Fruit fly (Drosophila melanogaster): ENCODE results near the gene Poxm.
A peak's percentile ranks its signal among the peaks of the same experiment; 100 is the strongest.

Poxm gene

DNA sequence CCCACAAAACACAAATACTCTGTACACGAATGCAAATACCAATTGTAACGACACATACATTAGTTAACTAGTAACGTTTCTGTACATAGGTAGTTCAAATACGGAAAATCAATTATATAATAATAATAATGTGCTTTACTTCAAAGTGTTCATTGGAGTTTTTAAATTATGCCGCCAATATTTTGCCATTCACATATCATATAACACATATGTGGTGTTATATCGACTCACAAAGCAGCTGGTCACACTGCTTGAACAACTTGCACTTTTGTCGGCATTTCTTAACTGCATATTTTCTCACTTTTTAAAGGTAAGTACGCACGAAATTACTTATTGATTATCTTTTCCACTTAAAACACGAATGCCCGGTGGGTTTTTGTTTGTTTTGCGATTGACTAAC lies 10.6 kb upstream of the Poxm start, which contains the start of gene DppIII:
Gene DppIII, plus strand, starts transcription at position 227 of the 400 bp plus-strand sequence.
- TF ChIP-seq unpg (GFP tag; optimal IDR thresholded peaks at IDR 0.05), result no peak
- TF ChIP-seq fd96Cb (tag; optimal IDR thresholded peaks at IDR 0.05), result no peak
- no peak for TF ChIP-seq CG2875 (GFP tag; optimal IDR thresholded peaks at IDR 0.05)
- TF ChIP-seq E2f2 (GFP tag; IDR thresholded peaks at IDR 0.05), result peak; percentile 86
- TF ChIP-seq CG16813 (GFP tag; IDR thresholded peaks at IDR 0.05; ENCODE audit: partially characterized antibody), result 0 out of 3 replicates have a peak, but pooled peaks have one; percentile 25
- no peak for TF ChIP-seq CG2712 (tag; optimal IDR thresholded peaks at IDR 0.05)
- TF ChIP-seq CG1603 (tag; optimal IDR thresholded peaks at IDR 0.05), result peak; percentile 1
- TF ChIP-seq CG9797 (GFP tag; optimal IDR thresholded peaks at IDR 0.05), result peak; percentile 7
- peak; percentile 41 for TF ChIP-seq MESR4 (GFP tag; optimal IDR thresholded peaks at IDR 0.05)
- TF ChIP-seq Dp (GFP tag; optimal IDR thresholded peaks at IDR 0.05), result peak; percentile 78
- peak; percentile 35 for TF ChIP-seq stwl (tag; optimal IDR thresholded peaks at IDR 0.05)
- 0 out of 4 replicates have a peak, but pooled peaks have one; percentile 44 for TF ChIP-seq chinmo (GFP tag; IDR thresholded peaks at IDR 0.05; ENCODE audit: partially characterized antibody)
- peak; percentile 55 for TF ChIP-seq pzg (GFP tag; optimal IDR thresholded peaks at IDR 0.05)
- TF ChIP-seq z (GFP tag; IDR thresholded peaks at IDR 0.05), result no peak
- TF ChIP-seq BEAF-32 (GFP tag; optimal IDR thresholded peaks at IDR 0.05), result peak; percentile 39
- no peak for TF ChIP-seq hb (GFP tag; IDR thresholded peaks at IDR 0.05; ENCODE audit: partially characterized antibody)
- peak in 1 of 2 experiments; percentile 84 for TF ChIP-seq Pdp1 (GFP tag; optimal IDR thresholded peaks at IDR 0.05)
- peak; percentile 14; the same call in 1 of the 2 replicates for TF ChIP-seq Dref (GFP tag; IDR thresholded peaks at IDR 0.05)
- 0 out of 2 replicates have a peak, but pooled peaks have one; percentile 25 for TF ChIP-seq Scr (GFP tag; IDR thresholded peaks at IDR 0.05; ENCODE audit: partially characterized antibody)
- 0 out of 2 replicates have a peak, but pooled peaks have one; percentile 27 for TF ChIP-seq unc-4 (GFP tag; IDR thresholded peaks at IDR 0.05; ENCODE audit: partially characterized antibody)
- peak; percentile 55 for TF ChIP-seq MBD-R2 (GFP tag; IDR thresholded peaks at IDR 0.05)
- TF ChIP-seq CG17385 (GFP tag; optimal IDR thresholded peaks at IDR 0.05), result peak; percentile 34
- peak; percentile 16 for TF ChIP-seq phol (tag; optimal IDR thresholded peaks at IDR 0.05)
- TF ChIP-seq CG2120 (GFP tag; optimal IDR thresholded peaks at IDR 0.05), result no peak
- TF ChIP-seq gfzf (GFP tag; optimal IDR thresholded peaks at IDR 0.05), result peak; percentile 65
- peak; percentile 78 for TF ChIP-seq Blimp-1 (GFP tag; optimal IDR thresholded peaks at IDR 0.05)

DNA sequence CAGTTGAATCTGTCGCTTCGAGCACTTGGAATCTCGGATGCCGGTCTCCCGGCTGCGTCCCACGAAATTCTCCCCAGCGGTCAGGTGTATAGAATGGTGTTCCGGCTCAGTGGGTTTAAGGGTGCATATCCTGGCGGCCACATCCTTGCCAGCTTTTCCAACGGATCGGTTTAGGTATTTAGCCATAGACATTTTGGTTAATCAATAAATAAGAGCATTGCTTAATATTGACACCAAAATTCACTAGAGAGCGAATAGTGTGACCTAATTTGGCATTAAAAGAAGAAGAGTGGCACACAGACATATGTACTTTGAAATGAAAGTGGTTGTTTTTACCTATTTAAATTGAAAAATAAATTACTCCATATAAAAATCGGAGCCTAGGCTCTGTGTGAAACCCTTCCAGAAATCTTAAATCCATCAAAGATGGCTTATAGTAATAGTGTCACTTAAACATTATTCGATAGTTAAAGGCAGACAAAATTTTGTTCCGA lies 9.7 kb upstream of the Poxm start, which contains the start of the genes PNKP and COX7AL:
Gene PNKP, minus strand, starts transcription at position 266 of the 494 bp plus-strand sequence.
Gene COX7AL, plus strand, starts transcription at position 419 of the 494 bp plus-strand sequence.
- TF ChIP-seq Six4 (GFP tag; optimal IDR thresholded peaks at IDR 0.05) (no peak), CG11504 (tag; optimal IDR thresholded peaks at IDR 0.05) (no peak), CG31388 (GFP tag; optimal IDR thresholded peaks at IDR 0.05) (no peak), CG32532 (GFP tag; IDR thresholded peaks at IDR 0.05) (no peak), E2f2 (GFP tag; IDR thresholded peaks at IDR 0.05) (peak; percentile 71), CG9797 (GFP tag; optimal IDR thresholded peaks at IDR 0.05) (peak; percentile 21), CG4282 (GFP tag; optimal IDR thresholded peaks at IDR 0.05) (no peak), Kr (GFP tag; optimal IDR thresholded peaks at IDR 0.05) (no peak), sc (optimal IDR thresholded peaks at IDR 0.05) (no peak), sc (GFP tag; optimal IDR thresholded peaks at IDR 0.05) (no peak), NfI (GFP tag; optimal IDR thresholded peaks at IDR 0.05) (no peak), ERR (GFP tag; optimal IDR thresholded peaks at IDR 0.05) (no peak), emc (GFP tag; optimal IDR thresholded peaks at IDR 0.05) (no peak), CG13287 (GFP tag; IDR thresholded peaks at IDR 0.05; ENCODE audit: partially characterized antibody) (0 out of 2 replicates have a peak, but pooled peaks have one; percentile 19), repo (GFP tag; optimal IDR thresholded peaks at IDR 0.05) (no peak), CG15514 (GFP tag; optimal IDR thresholded peaks at IDR 0.05) (no peak), BEAF-32 (GFP tag; optimal IDR thresholded peaks at IDR 0.05) (peak; percentile 33), eve (GFP tag; optimal IDR thresholded peaks at IDR 0.05) (no peak), sim (GFP tag; IDR thresholded peaks at IDR 0.05) (no peak), ssp (GFP tag; IDR thresholded peaks at IDR 0.05) (no peak), sima (GFP tag; optimal IDR thresholded peaks at IDR 0.05) (no peak), Fer3 (tag; optimal IDR thresholded peaks at IDR 0.05) (no peak), onecut (GFP tag; IDR thresholded peaks at IDR 0.05) (peak; percentile 89), Blimp-1 (GFP tag; optimal IDR thresholded peaks at IDR 0.05) (no peak), CG10979 (tag; optimal IDR thresholded peaks at IDR 0.05) (no peak), CG11247 (GFP tag; IDR thresholded peaks at IDR 0.05) (no peak)
